Fruit fly (Drosophila melanogaster) Kc167 (cell line): ENCODE data around the gene CG31661.

Experiments
- Myc ChIP-seq: fragments of >200 bp; optimal IDR thresholded peaks from 2 replicates; lab custom pipeline; 2017; ENCODE audit warnings: missing external identifiers
- Sin3A ChIP-seq: fragments of >200 bp; optimal IDR thresholded peaks from 2 replicates; lab custom pipeline; 2018; ENCODE audit warnings: missing external identifiers
- h ChIP-seq: fragments of >200 bp; optimal IDR thresholded peaks from 3 replicates; lab custom pipeline; 2018; ENCODE audit warnings: missing external identifiers
- insv ChIP-seq: fragments of >200 bp; optimal IDR thresholded peaks from 3 replicates; lab custom pipeline; 2018; ENCODE audit warnings: missing external identifiers
- psq ChIP-seq: fragments of >200 bp; optimal IDR thresholded peaks from 2 replicates; lab custom pipeline; 2017; ENCODE audit warnings: missing external identifiers
- ttk ChIP-seq: sonication (Bioruptor generic); optimal IDR thresholded peaks from 2 replicates; lab custom pipeline; 2017; ENCODE audit warnings: missing external identifiers

CG31661 gene

dm6 chr2L:1470009-1470408 lies 27.0 kb upstream of the CG31661 start:
- TF ChIP-seq h (lab: Kevin White, UChicago): no peak
- no peak for TF ChIP-seq insv (lab: Kevin White, UChicago)
- no peak for TF ChIP-seq Myc
- TF ChIP-seq Sin3A (lab: Kevin White, UChicago): no peak
- no peak for TF ChIP-seq psq
- no peak for TF ChIP-seq ttk (lab: Kevin White, UChicago)

dm6 chr2L:1470772-1471171 lies 26.3 kb upstream of the CG31661 start:
- no peak for TF ChIP-seq insv (lab: Kevin White, UChicago)
- no peak for TF ChIP-seq Myc
- no peak for TF ChIP-seq ttk (lab: Kevin White, UChicago)
- TF ChIP-seq h (lab: Kevin White, UChicago): no peak
- no peak for TF ChIP-seq psq
- TF ChIP-seq Sin3A (lab: Kevin White, UChicago): no peak

- no peak for TF ChIP-seq insv (lab: Kevin White, UChicago)
- no peak for TF ChIP-seq Sin3A (lab: Kevin White, UChicago)
- no peak for TF ChIP-seq h (lab: Kevin White, UChicago)
- no peak for TF ChIP-seq Myc
- TF ChIP-seq psq: no peak
- no peak for TF ChIP-seq ttk (lab: Kevin White, UChicago)
Measured at dm6 chr2L:1473427-1473826, 23.6 kb upstream of the CG31661 start.

dm6 chr2L:1476872-1477503 lies 20.1 kb upstream of the CG31661 start:
- no peak for TF ChIP-seq h (lab: Kevin White, UChicago)
- no peak for TF ChIP-seq ttk (lab: Kevin White, UChicago)
- no peak for TF ChIP-seq psq
- no peak for TF ChIP-seq insv (lab: Kevin White, UChicago)
- TF ChIP-seq Sin3A (lab: Kevin White, UChicago): no peak

DNA sequence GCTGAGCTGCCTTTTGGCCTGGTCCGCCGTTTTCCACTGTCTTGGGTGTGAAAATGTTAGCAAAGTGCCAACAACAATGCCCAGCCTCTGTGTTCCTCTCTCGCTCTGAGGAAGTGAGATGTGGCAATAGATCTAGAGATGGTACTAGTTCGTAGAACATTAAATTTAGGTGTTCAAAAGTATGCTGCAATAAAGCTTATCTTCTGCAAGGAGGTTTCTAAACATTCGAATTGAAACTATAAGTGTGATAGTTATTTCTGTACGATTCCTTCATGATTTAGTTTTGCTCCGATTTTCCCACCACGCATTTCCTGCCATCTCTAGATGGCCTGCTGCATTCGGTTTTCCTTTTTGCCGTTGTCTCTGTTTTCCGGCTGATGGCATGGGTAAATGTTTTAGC lies 18.6 kb upstream of the CG31661 start:
- no peak for TF ChIP-seq Sin3A (lab: Kevin White, UChicago)
- TF ChIP-seq h (lab: Kevin White, UChicago): no peak
- TF ChIP-seq Myc: no peak
- TF ChIP-seq insv (lab: Kevin White, UChicago): no peak
- TF ChIP-seq ttk (lab: Kevin White, UChicago): no peak
- no peak for TF ChIP-seq psq

- TF ChIP-seq Myc (no peak), Sin3A (lab: Kevin White, UChicago) (no peak), psq (no peak)
Measured at dm6 chr2L:1485975-1486665, 10.9 kb upstream of the CG31661 start.

- no peak for TF ChIP-seq Myc
- no peak for TF ChIP-seq ttk (lab: Kevin White, UChicago)
- no peak for TF ChIP-seq psq
- no peak for TF ChIP-seq h (lab: Kevin White, UChicago)
- no peak for TF ChIP-seq Sin3A (lab: Kevin White, UChicago)
- no peak for TF ChIP-seq insv (lab: Kevin White, UChicago)
Measured at dm6 chr2L:1491791-1492345, 5.2 kb upstream of the CG31661 start, which contains the start of gene CG31928. TSS of gene CG31928 (plus strand) at chr2L:1492295.

DNA sequence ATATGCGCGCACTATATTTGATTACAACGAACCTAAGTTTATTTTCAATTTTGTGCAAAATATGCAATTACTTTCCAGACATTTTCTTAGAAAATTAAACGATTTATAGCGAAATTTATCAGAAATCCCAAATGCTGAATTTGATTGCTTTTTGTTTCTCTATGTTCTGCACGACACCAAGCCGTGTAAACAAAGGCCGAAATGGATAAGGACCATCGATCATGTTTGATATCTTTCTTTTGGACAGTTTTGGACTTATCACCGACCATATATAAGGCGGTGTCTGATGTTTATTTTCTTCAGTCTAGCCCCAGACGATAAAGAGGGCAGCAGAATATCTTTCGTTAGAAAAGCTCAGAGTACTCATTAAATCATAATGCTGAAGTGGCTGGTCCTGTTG lies 3.3 kb upstream of the CG31661 start, which contains the start of gene CG33128:
TSS of gene CG33128 (plus strand) at position 301 of the 400 bp plus-strand sequence.
- TF ChIP-seq psq (no peak), Myc (no peak), h (lab: Kevin White, UChicago) (no peak), ttk (lab: Kevin White, UChicago) (no peak), insv (lab: Kevin White, UChicago) (no peak), Sin3A (lab: Kevin White, UChicago) (no peak)

DNA sequence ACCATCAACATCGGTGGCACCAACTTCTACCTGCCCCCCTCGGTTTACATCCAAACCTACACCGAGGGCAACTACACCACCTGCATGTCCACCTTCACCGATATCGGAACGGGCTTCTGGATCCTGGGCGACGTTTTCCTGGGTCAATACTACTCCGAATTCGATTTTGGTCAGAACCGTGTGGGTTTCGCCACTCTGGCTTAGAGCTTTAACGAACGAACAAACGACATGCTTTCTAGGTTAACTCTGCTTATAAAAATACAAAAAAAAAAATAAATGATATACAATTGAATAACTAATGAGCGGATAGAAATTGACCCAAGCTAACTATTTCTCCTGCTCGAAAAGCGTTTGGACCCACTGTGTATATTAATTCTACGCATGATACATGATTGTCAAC lies 1.9 kb upstream of the CG31661 start, which contains the start of gene CG31926:
TSS of gene CG31926 (plus strand) at position 301 of the 400 bp plus-strand sequence.
- TF ChIP-seq h (lab: Kevin White, UChicago): no peak
- no peak for TF ChIP-seq insv (lab: Kevin White, UChicago)
- TF ChIP-seq ttk (lab: Kevin White, UChicago): no peak
- no peak for TF ChIP-seq Sin3A (lab: Kevin White, UChicago)
- no peak for TF ChIP-seq psq

dm6 chr2L:1498966-1499554 lies 2.0 kb downstream of the CG31661 start:
- TF ChIP-seq Sin3A (lab: Kevin White, UChicago): no peak

dm6 chr2L:1500312-1500711 lies 3.3 kb downstream of the CG31661 start, which contains the start of gene CG18131:
TSS of gene CG18131 (minus strand) at chr2L:1500608.
- TF ChIP-seq Myc: no peak
- no peak for TF ChIP-seq psq
- no peak for TF ChIP-seq insv (lab: Kevin White, UChicago)
- TF ChIP-seq ttk (lab: Kevin White, UChicago): no peak
- TF ChIP-seq h (lab: Kevin White, UChicago): no peak
- no peak for TF ChIP-seq Sin3A (lab: Kevin White, UChicago)
